Worm (Caenorhabditis elegans): ENCODE measurements around the gene Y62E10A.6.

DNA sequence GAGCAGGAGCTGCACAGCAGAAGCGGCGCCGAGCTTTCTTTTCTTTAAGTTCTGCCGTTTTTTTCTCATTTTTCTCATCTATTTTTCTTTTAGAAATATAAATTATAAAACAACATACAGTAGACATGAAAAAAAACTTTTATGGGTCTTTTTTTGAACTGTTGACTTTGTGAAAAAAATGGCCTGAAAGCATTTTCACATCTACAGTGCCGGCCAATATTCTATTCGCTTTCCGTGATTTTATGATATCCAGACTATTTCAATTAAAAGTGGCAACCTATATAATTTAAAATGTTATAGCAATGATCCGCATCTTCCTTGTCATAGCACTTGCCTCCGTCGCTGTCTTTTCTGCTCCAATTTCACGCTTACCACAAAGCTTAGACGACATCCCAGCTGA lies 43.7 kb upstream of the Y62E10A.6 start, which contains the start of gene far-6:
- TF ChIP-seq unc-39 (tag; optimal IDR thresholded peaks at IDR 0.05) (no peak), nhr-237 (tag; optimal IDR thresholded peaks at IDR 0.05) (no peak), unc-62 (GFP tag; optimal IDR thresholded peaks at IDR 0.05) (no peak), snpc-4 (tag; optimal IDR thresholded peaks at IDR 0.05) (no peak), elt-3 (tag; optimal IDR thresholded peaks at IDR 0.05) (no peak), ceh-83 (GFP tag; optimal IDR thresholded peaks at IDR 0.05) (no peak), cnd-1 (tag; optimal IDR thresholded peaks at IDR 0.05) (no peak), nhr-28 (tag; optimal IDR thresholded peaks at IDR 0.05) (no peak), lsy-2 (tag; optimal IDR thresholded peaks at IDR 0.05) (no peak), sptf-1 (tag; optimal IDR thresholded peaks at IDR 0.05) (no peak), lin-13 (tag; optimal IDR thresholded peaks at IDR 0.05) (no peak), pha-4 (tag; optimal IDR thresholded peaks at IDR 0.05) (no peak)
